Worm (Caenorhabditis elegans) whole organism, mixed stage, embryonic: ENCODE measurements around the gene srz-15.

Source experiments
- blmp-1 ChIP-seq: fragments of 150-350 bp; optimal IDR thresholded peaks from 2 replicates; lab custom pipeline; 2014; ENCODE audit warnings: missing biosample characterization, missing genetic modification characterization
- cnd-1 ChIP-seq: fragments of 200-800 bp; sonication (Bioruptor generic); optimal IDR thresholded peaks from 2 replicates; lab custom pipeline; 2018; ENCODE audit warnings: mild to moderate bottlenecking, missing genetic modification characterization, missing compliant biosample characterization
- drap-1 ChIP-seq: fragments of 200-800 bp; sonication (Bioruptor generic); optimal IDR thresholded peaks from 3 replicates; lab custom pipeline; 2018; ENCODE audit warnings: mild to moderate bottlenecking, missing genetic modification characterization, missing compliant biosample characterization
- elt-1 ChIP-seq: sonication (generic microtip); optimal IDR thresholded peaks from 2 replicates; lab custom pipeline; 2017; ENCODE audit warnings: missing genetic modification characterization, mild to moderate bottlenecking, missing compliant biosample characterization, antibody characterized with exemption, moderate library complexity, borderline replicate concordance; ENCODE audit not compliant: insufficient read depth
- elt-3 ChIP-seq: fragments of 150-350 bp; optimal IDR thresholded peaks from 2 replicates; lab custom pipeline; 2014; ENCODE audit warnings: missing biosample characterization, missing genetic modification characterization
- flh-1 ChIP-seq: fragments of 200-800 bp; sonication (Bioruptor generic); optimal IDR thresholded peaks from 2 replicates; lab custom pipeline; 2018; ENCODE audit warnings: mild to moderate bottlenecking, missing genetic modification characterization, moderate library complexity, missing compliant biosample characterization
- lsy-2 ChIP-seq: fragments of 150-350 bp; optimal IDR thresholded peaks from 2 replicates; lab custom pipeline; 2014; ENCODE audit warnings: missing biosample characterization, missing genetic modification characterization
- mep-1 ChIP-seq: fragments of 150-350 bp; optimal IDR thresholded peaks from 2 replicates; lab custom pipeline; 2017; ENCODE audit warnings: missing biosample characterization, missing genetic modification reagents, missing genetic modification characterization, inconsistent platforms
- nhr-237 ChIP-seq: fragments of 150-350 bp; optimal IDR thresholded peaks from 2 replicates; lab custom pipeline; 2014; ENCODE audit warnings: missing biosample characterization, missing genetic modification characterization
- nhr-28 ChIP-seq: fragments of 150-350 bp; optimal IDR thresholded peaks from 2 replicates; lab custom pipeline; 2014; ENCODE audit warnings: missing biosample characterization, missing genetic modification characterization
- pha-4 ChIP-seq: fragments of 150-350 bp; optimal IDR thresholded peaks from 2 replicates; lab custom pipeline; 2018; ENCODE audit warnings: missing biosample characterization, missing genetic modification reagents, missing genetic modification characterization
- unc-120 ChIP-seq: sonication (generic microtip); optimal IDR thresholded peaks from 2 replicates; lab custom pipeline; 2017; ENCODE audit warnings: missing genetic modification characterization, missing compliant biosample characterization; ENCODE audit not compliant: poor library complexity, severe bottlenecking
- unc-62 ChIP-seq: fragments of 150-350 bp; optimal IDR thresholded peaks from 2 replicates; lab custom pipeline; 2014; ENCODE audit warnings: missing biosample characterization, missing genetic modification reagents, missing genetic modification characterization

- TF ChIP-seq mep-1 (tag; lab: Kevin White, UChicago): no peak
- TF ChIP-seq nhr-28 (tag; lab: Kevin White, UChicago): no peak
- no peak for TF ChIP-seq lsy-2 (tag; lab: Kevin White, UChicago)
- no peak for TF ChIP-seq cnd-1 (tag; lab: Kevin White, UChicago)
- TF ChIP-seq pha-4 (tag; lab: Kevin White, UChicago): no peak
- TF ChIP-seq drap-1: no peak
- no peak for TF ChIP-seq unc-120 (tag; lab: Kevin White, UChicago)
- TF ChIP-seq elt-1 (tag; lab: Kevin White, UChicago): no peak
- no peak for TF ChIP-seq blmp-1 (tag; lab: Kevin White, UChicago)
- no peak for TF ChIP-seq flh-1 (GFP tag; lab: Kevin White, UChicago)
- TF ChIP-seq nhr-237 (tag; lab: Kevin White, UChicago): no peak
- no peak for TF ChIP-seq elt-3 (tag; lab: Kevin White, UChicago)
- no peak for TF ChIP-seq unc-62 (GFP tag; lab: Kevin White, UChicago)
These were observed 5.7 kb upstream of the srz-15 start, which contains the start of gene K08D8.4 for ce11 chrIV:12909871-12910270.
